Fruit fly (Drosophila melanogaster): ENCODE results near the gene ATPsynCF6.

ATPsynCF6 gene

DNA sequence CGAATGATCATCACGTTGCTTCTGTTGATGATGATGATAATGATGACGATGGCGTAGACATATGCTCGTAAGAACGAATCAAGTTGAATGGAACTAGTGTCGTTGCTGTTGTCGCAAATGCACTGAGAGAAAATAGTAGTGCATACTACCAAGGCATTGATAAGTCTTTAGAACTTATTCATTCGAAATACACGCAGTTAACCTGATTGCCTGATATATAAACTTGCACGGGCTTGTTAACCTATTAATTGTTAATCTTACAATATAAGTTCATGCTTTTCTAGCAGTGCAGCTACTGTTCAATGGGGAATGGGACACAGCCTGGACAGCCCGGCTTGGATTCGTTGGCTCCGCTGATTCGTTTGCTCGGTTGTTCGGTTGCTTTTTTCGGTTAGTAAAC lies 29.6 kb downstream of the ATPsynCF6 start (continued):
- TF ChIP-seq Tbp (GFP tag; optimal IDR thresholded peaks at IDR 0.05) (no peak), psq (GFP tag; optimal IDR thresholded peaks at IDR 0.05) (peak; percentile 56), cato (GFP tag; optimal IDR thresholded peaks at IDR 0.05; ENCODE audit: borderline replicate concordance) (peak; percentile 77), tll (GFP tag; optimal IDR thresholded peaks at IDR 0.05) (no peak), dm (GFP tag; optimal IDR thresholded peaks at IDR 0.05) (peak; percentile 79), Scr (GFP tag; IDR thresholded peaks at IDR 0.05; ENCODE audit: partially characterized antibody) (no peak), Lhr (GFP tag; optimal IDR thresholded peaks at IDR 0.05) (peak; percentile 52), Ada2b (GFP tag; IDR thresholded peaks at IDR 0.05) (peak; percentile 67), pzg (GFP tag; optimal IDR thresholded peaks at IDR 0.05) (no peak), jumu (GFP tag; optimal IDR thresholded peaks at IDR 0.05) (peak; percentile 83), CG33557 (GFP tag; optimal IDR thresholded peaks at IDR 0.05) (peak; percentile 81), CG11723 (GFP tag; optimal IDR thresholded peaks at IDR 0.05) (peak; percentile 79), salm (tag; optimal IDR thresholded peaks at IDR 0.05) (peak; percentile 69), YL-1 (GFP tag; optimal IDR thresholded peaks at IDR 0.05) (peak; percentile 38), CG11456 (GFP tag; IDR thresholded peaks at IDR 0.05) (peak; percentile 76), nerfin-1 (tag; optimal IDR thresholded peaks at IDR 0.05) (peak; percentile 75), CG16863 (GFP tag; optimal IDR thresholded peaks at IDR 0.05) (peak; percentile 83), Fer2 (tag; optimal IDR thresholded peaks at IDR 0.05) (peak; percentile 23), fru (optimal IDR thresholded peaks at IDR 0.05) (no peak), Adf1 (GFP tag; IDR thresholded peaks at IDR 0.05) (0 out of 2 replicates have a peak, but pooled peaks have one; percentile 14), Dip3 (GFP tag; optimal IDR thresholded peaks at IDR 0.05) (peak; percentile 68), ac (GFP tag; optimal IDR thresholded peaks at IDR 0.05) (peak; percentile 67), Atf6 (GFP tag; IDR thresholded peaks at IDR 0.05) (peak; percentile 81), CG17829 (tag; optimal IDR thresholded peaks at IDR 0.05) (peak; percentile 91), slp2 (GFP tag; optimal IDR thresholded peaks at IDR 0.05) (peak; percentile 84), CG5953 (GFP tag; IDR thresholded peaks at IDR 0.05) (peak; percentile 58; the same call in 1 of the 2 replicates), CG4617 (GFP tag; optimal IDR thresholded peaks at IDR 0.05; ENCODE audit: borderline replicate concordance) (peak; percentile 63), Atf3 (GFP tag; optimal IDR thresholded peaks at IDR 0.05) (peak; percentile 72), CG7556 (GFP tag; optimal IDR thresholded peaks at IDR 0.05) (peak; percentile 83), lola (GFP tag; optimal IDR thresholded peaks at IDR 0.05) (peak in 1 of 3 experiments; percentile 93), CG2202 (tag; optimal IDR thresholded peaks at IDR 0.05) (peak; percentile 92), HLH3B (GFP tag; IDR thresholded peaks at IDR 0.05) (peak; percentile 81), esg (GFP tag; conservative IDR thresholded peaks at IDR 0.05) (peak; percentile 69), jing (GFP tag; optimal IDR thresholded peaks at IDR 0.05) (peak; percentile 84), CG12769 (tag; optimal IDR thresholded peaks at IDR 0.05) (peak; percentile 93), CG2889 (GFP tag; IDR thresholded peaks at IDR 0.05) (peak; percentile 50; the same call in 2 of the 3 replicates), stwl (tag; optimal IDR thresholded peaks at IDR 0.05) (peak; percentile 47), emc (GFP tag; optimal IDR thresholded peaks at IDR 0.05) (peak; percentile 33), odd (GFP tag; optimal IDR thresholded peaks at IDR 0.05) (peak; percentile 66), Blimp-1 (GFP tag; optimal IDR thresholded peaks at IDR 0.05) (peak; percentile 89), disco-r (GFP tag; optimal IDR thresholded peaks at IDR 0.05) (peak; percentile 78), Kr (GFP tag; optimal IDR thresholded peaks at IDR 0.05) (no peak), BEAF-32 (GFP tag; optimal IDR thresholded peaks at IDR 0.05) (no peak), zfh1 (GFP tag; IDR thresholded peaks at IDR 0.05) (peak; percentile 89), sug (tag; optimal IDR thresholded peaks at IDR 0.05) (no peak), ato (GFP tag; IDR thresholded peaks at IDR 0.05; ENCODE audit: partially characterized antibody) (no peak), CG33213 (GFP tag; optimal IDR thresholded peaks at IDR 0.05) (peak; percentile 83), CG8478 (optimal IDR thresholded peaks at IDR 0.05) (no peak), repo (GFP tag; optimal IDR thresholded peaks at IDR 0.05) (peak; percentile 72), CG3163 (GFP tag; optimal IDR thresholded peaks at IDR 0.05) (peak; percentile 58), CG17361 (GFP tag; IDR thresholded peaks at IDR 0.05) (peak; percentile 86)

Data from whole organism, embryonic.